Fruit fly (Drosophila melanogaster): Measurements from ENCODE around the gene CG5004.

CG5004 gene

DNA sequence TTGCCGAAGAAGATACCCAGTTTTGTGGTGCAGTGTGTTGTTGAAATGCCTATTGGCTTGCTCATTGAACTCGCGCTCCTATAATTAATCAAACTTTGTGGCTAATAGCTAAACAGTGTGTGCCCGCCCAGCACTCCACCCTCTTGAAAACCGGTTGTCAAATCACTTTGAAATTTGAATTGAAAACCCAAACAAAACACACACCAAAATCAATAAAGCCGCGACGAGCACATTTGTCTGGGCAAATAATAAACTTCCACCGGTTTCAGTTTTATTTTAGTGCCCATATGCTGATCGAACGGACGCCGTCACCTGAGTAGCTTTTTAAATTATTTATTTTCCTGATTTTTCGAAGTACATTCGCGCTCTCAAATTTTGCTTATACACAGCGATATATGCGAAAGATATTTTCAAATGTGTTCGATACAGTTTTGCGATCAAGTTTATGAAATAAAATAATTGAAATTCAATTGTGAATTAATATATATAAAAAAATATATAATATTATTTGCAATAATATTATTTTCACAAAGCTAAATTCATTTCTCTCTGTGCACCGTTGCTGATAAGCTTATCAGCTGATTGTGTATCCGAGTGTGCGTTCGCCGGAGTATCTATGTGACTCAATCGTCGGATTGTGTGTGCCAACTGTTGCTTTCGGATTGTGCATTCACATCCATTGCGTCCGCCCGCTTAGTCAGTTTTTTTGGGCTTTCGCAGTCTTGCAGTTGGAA is 22.5 kb downstream of the CG5004 start (continued):
- peak; percentile 47 for TF ChIP-seq CG7271 (tag; optimal IDR thresholded peaks at IDR 0.05)
- TF ChIP-seq vfl (GFP tag; optimal IDR thresholded peaks at IDR 0.05) = peak; percentile 58
- no peak for TF ChIP-seq CG3838 (GFP tag; optimal IDR thresholded peaks at IDR 0.05)
- TF ChIP-seq CG6791 (GFP tag; IDR thresholded peaks at IDR 0.05; ENCODE audit: partially characterized antibody) = no peak
- TF ChIP-seq CG9876 (GFP tag; optimal IDR thresholded peaks at IDR 0.05) = no peak
- peak; percentile 87 for TF ChIP-seq Hmr (GFP tag; optimal IDR thresholded peaks at IDR 0.05)
- TF ChIP-seq CG12744 (GFP tag; optimal IDR thresholded peaks at IDR 0.05) = no peak
- no peak for TF ChIP-seq HLH4C (GFP tag; IDR thresholded peaks at IDR 0.05; ENCODE audit: partially characterized antibody)
- no peak for TF ChIP-seq Trl (optimal IDR thresholded peaks at IDR 0.05)
- TF ChIP-seq Trl (GFP tag; optimal IDR thresholded peaks at IDR 0.05) = peak; percentile 21
- TF ChIP-seq CG10147 (GFP tag; optimal IDR thresholded peaks at IDR 0.05) = peak; percentile 79
- no peak for TF ChIP-seq Dip3 (GFP tag; optimal IDR thresholded peaks at IDR 0.05)
- TF ChIP-seq hth (optimal IDR thresholded peaks at IDR 0.05) = no peak
- TF ChIP-seq run (tag; optimal IDR thresholded peaks at IDR 0.05) = peak; percentile 53
- TF ChIP-seq CG10654 (GFP tag; optimal IDR thresholded peaks at IDR 0.05) = peak; percentile 66
- TF ChIP-seq inv (GFP tag; IDR thresholded peaks at IDR 0.05; ENCODE audit: partially characterized antibody) = no peak
- no peak for TF ChIP-seq D (optimal IDR thresholded peaks at IDR 0.05)
- TF ChIP-seq D (GFP tag; optimal IDR thresholded peaks at IDR 0.05) = peak; percentile 65
- TF ChIP-seq Mrtf (GFP tag; IDR thresholded peaks at IDR 0.05) = peak; percentile 53; the same call in 1 of the 3 replicates
- TF ChIP-seq Dip2 (GFP tag; IDR thresholded peaks at IDR 0.05) = no peak
- TF ChIP-seq stc (GFP tag; IDR thresholded peaks at IDR 0.05) = peak; percentile 87
- peak; percentile 7 for TF ChIP-seq CG9797 (GFP tag; optimal IDR thresholded peaks at IDR 0.05)
- TF ChIP-seq Dad (GFP tag; optimal IDR thresholded peaks at IDR 0.05) = no peak
- peak in 1 of 2 experiments; percentile 46 for TF ChIP-seq Hr78 (GFP tag; optimal IDR thresholded peaks at IDR 0.05)
- peak; percentile 31 for TF ChIP-seq ems (GFP tag; optimal IDR thresholded peaks at IDR 0.05)
- TF ChIP-seq Nf-YB (GFP tag; optimal IDR thresholded peaks at IDR 0.05) = peak; percentile 70
- no peak for TF ChIP-seq Bgb (GFP tag; IDR thresholded peaks at IDR 0.05; ENCODE audit: partially characterized antibody)
- no peak for TF ChIP-seq Gsc (GFP tag; IDR thresholded peaks at IDR 0.05)
- TF ChIP-seq Ssrp (tag; optimal IDR thresholded peaks at IDR 0.05) = peak; percentile 70
- peak; percentile 75 for TF ChIP-seq sisA (GFP tag; IDR thresholded peaks at IDR 0.05)
- TF ChIP-seq row (GFP tag; IDR thresholded peaks at IDR 0.05) = peak; percentile 90
- peak; percentile 50 for TF ChIP-seq CG4820 (GFP tag; optimal IDR thresholded peaks at IDR 0.05)
- TF ChIP-seq gfzf (GFP tag; optimal IDR thresholded peaks at IDR 0.05) = no peak
- peak; percentile 88 for TF ChIP-seq Sox100B (GFP tag; optimal IDR thresholded peaks at IDR 0.05)
- TF ChIP-seq CG13123 (GFP tag; optimal IDR thresholded peaks at IDR 0.05) = peak; percentile 45
- peak; percentile 76 for TF ChIP-seq tap (tag; optimal IDR thresholded peaks at IDR 0.05)
- TF ChIP-seq Camta (GFP tag; optimal IDR thresholded peaks at IDR 0.05) = peak; percentile 35
- TF ChIP-seq CG3163 (GFP tag; optimal IDR thresholded peaks at IDR 0.05) = peak; percentile 12
- TF ChIP-seq disco-r (GFP tag; optimal IDR thresholded peaks at IDR 0.05) = peak; percentile 37
- TF ChIP-seq bowl (GFP tag; IDR thresholded peaks at IDR 0.05) = 0 out of 2 replicates have a peak, but pooled peaks have one; percentile 36
- peak in 1 of 2 experiments; percentile 45 for TF ChIP-seq Pdp1 (GFP tag; optimal IDR thresholded peaks at IDR 0.05)
- TF ChIP-seq BtbVII (GFP tag; optimal IDR thresholded peaks at IDR 0.05) = peak; percentile 84
- TF ChIP-seq CG17328 (GFP tag; IDR thresholded peaks at IDR 0.05) = peak; percentile 83
- peak; percentile 55 for TF ChIP-seq Adf1 (GFP tag; IDR thresholded peaks at IDR 0.05)
- peak; percentile 73 for TF ChIP-seq Nf-YC (tag; optimal IDR thresholded peaks at IDR 0.05)
- TF ChIP-seq NFAT (GFP tag; IDR thresholded peaks at IDR 0.05) = peak; percentile 53; the same call in 1 of the 2 replicates
- TF ChIP-seq Ada2b (GFP tag; IDR thresholded peaks at IDR 0.05) = peak; percentile 72
- TF ChIP-seq CG15601 (tag; optimal IDR thresholded peaks at IDR 0.05) = peak; percentile 73
- no peak; the same call in none of the 2 replicates for TF ChIP-seq CG9932 (GFP tag; IDR thresholded peaks at IDR 0.05)
- peak; percentile 84 for TF ChIP-seq cwo (GFP tag; optimal IDR thresholded peaks at IDR 0.05)

Data from whole organism, embryonic.